Fruit fly (Drosophila melanogaster) whole organism, embryonic: ENCODE measurements around the gene CG5793.

Experiments used
- Abd-B ChIP-seq: fragments of 200-800 bp; sonication (Bioruptor generic); optimal IDR thresholded peaks from 2 replicates; lab custom pipeline; 2018; ENCODE audit warnings: missing biosample characterization, mild to moderate bottlenecking, missing genetic modification characterization, moderate library complexity
- Antp ChIP-seq: fragments of 200-800 bp; sonication (Bioruptor generic); optimal IDR thresholded peaks from 3 replicates; lab custom pipeline; 2016; ENCODE audit warnings: missing biosample characterization, missing genetic modification characterization
- Bgb ChIP-seq: fragments of 200-800 bp; sonication (Bioruptor generic); IDR thresholded peaks from 2 replicates; pipeline ENCODE4 v1.3.6; 2022; ENCODE audit warnings: missing biosample characterization, missing genetic modification characterization; ENCODE audit not compliant: partially characterized antibody
- Bteb2 ChIP-seq: fragments of 200-800 bp; sonication (Bioruptor generic); optimal IDR thresholded peaks from 2 replicates; lab custom pipeline; 2016; ENCODE audit warnings: missing biosample characterization, missing genetic modification characterization
- CG10267 ChIP-seq: fragments of 200-800 bp; sonication (Bioruptor generic); optimal IDR thresholded peaks from 2 replicates; lab custom pipeline; 2018; ENCODE audit warnings: missing biosample characterization, mild to moderate bottlenecking, missing genetic modification characterization, moderate library complexity
- CG12071 ChIP-seq: fragments of 200-800 bp; sonication (Bioruptor generic); optimal IDR thresholded peaks from 3 replicates; lab custom pipeline; 2018; ENCODE audit warnings: missing biosample characterization, mild to moderate bottlenecking, missing genetic modification characterization
- CG13123 ChIP-seq: fragments of 200-800 bp; sonication (Bioruptor generic); optimal IDR thresholded peaks from 2 replicates; lab custom pipeline; 2016; ENCODE audit warnings: missing biosample characterization, missing genetic modification characterization
- CG14441 ChIP-seq: fragments of 200-800 bp; sonication (Bioruptor generic); IDR thresholded peaks from 2 replicates; pipeline ENCODE4 v1.3.6; 2022; ENCODE audit warnings: missing biosample characterization, missing genetic modification characterization
- CG16863 ChIP-seq: fragments of 200-800 bp; sonication (Bioruptor generic); optimal IDR thresholded peaks from 3 replicates; lab custom pipeline; 2016; ENCODE audit warnings: missing biosample characterization, missing genetic modification characterization
- CG17328 ChIP-seq: fragments of 200-800 bp; sonication (Bioruptor generic); IDR thresholded peaks from 2 replicates; pipeline ENCODE4 v1.3.6; 2022; ENCODE audit warnings: missing biosample characterization, missing genetic modification characterization
- CG17612 ChIP-seq: fragments of 200-800 bp; sonication (Bioruptor generic); IDR thresholded peaks from 2 replicates; pipeline ENCODE4 v1.3.6; 2022; ENCODE audit warnings: missing biosample characterization, missing genetic modification characterization
- CG3407 ChIP-seq: fragments of 200-800 bp; sonication (Bioruptor generic); optimal IDR thresholded peaks from 2 replicates; lab custom pipeline; 2018; ENCODE audit warnings: missing biosample characterization, mild to moderate bottlenecking, missing genetic modification characterization
- CG6175 ChIP-seq: fragments of 200-800 bp; sonication (Bioruptor generic); IDR thresholded peaks from 3 replicates; pipeline ENCODE4 v1.3.6; 2022; ENCODE audit warnings: missing biosample characterization, missing genetic modification characterization
- CG6272 ChIP-seq: fragments of 200-800 bp; sonication (Bioruptor generic); IDR thresholded peaks from 2 replicates; pipeline ENCODE4 v1.3.6; 2022; ENCODE audit warnings: missing biosample characterization, missing genetic modification characterization
- CG8478 ChIP-seq: fragments of >200 bp; optimal IDR thresholded peaks from 2 replicates; lab custom pipeline; 2018
- CG8944 ChIP-seq: fragments of 200-800 bp; sonication (Bioruptor generic); optimal IDR thresholded peaks from 3 replicates; lab custom pipeline; 2016; ENCODE audit warnings: missing biosample characterization, missing genetic modification characterization
- Dek ChIP-seq: fragments of 200-800 bp; sonication (Bioruptor generic); optimal IDR thresholded peaks from 3 replicates; lab custom pipeline; 2019; ENCODE audit warnings: missing biosample characterization, mild to moderate bottlenecking, missing genetic modification characterization, moderate library complexity
- Dip2 ChIP-seq: fragments of 200-800 bp; sonication (Bioruptor generic); IDR thresholded peaks from 2 replicates; pipeline ENCODE4 v1.3.6; 2022; ENCODE audit warnings: missing biosample characterization, missing genetic modification characterization
- Dip3 ChIP-seq: fragments of 200-800 bp; sonication (Bioruptor generic); optimal IDR thresholded peaks from 3 replicates; lab custom pipeline; 2016; ENCODE audit warnings: missing biosample characterization, missing genetic modification characterization
- Dll ChIP-seq: fragments of 200-800 bp; sonication (Bioruptor generic); IDR thresholded peaks from 4 replicates; pipeline ENCODE4 v1.3.6; 2022; ENCODE audit warnings: missing biosample characterization, missing genetic modification characterization; ENCODE audit not compliant: partially characterized antibody
- Spps ChIP-seq: fragments of 200-800 bp; sonication (Bioruptor generic); optimal IDR thresholded peaks from 2 replicates; lab custom pipeline; 2018; ENCODE audit warnings: missing biosample characterization, mild to moderate bottlenecking, missing genetic modification characterization
- Trl ChIP-seq, 3 experiments: fragments of >200 bp in 2 of 3; fragments of 200-800 bp in 1 of 3; sonication (Bioruptor generic) in 1 of 3; optimal IDR thresholded peaks; 2 replicates in 1 of 3; 3 replicates in 2 of 3; lab custom pipeline; 2016 to 2017; ENCODE audit warnings: missing biosample characterization in 1 of 3, missing genetic modification characterization in 1 of 3
- Vsx1 ChIP-seq: fragments of 200-800 bp; sonication (Bioruptor generic); optimal IDR thresholded peaks from 2 replicates; lab custom pipeline; 2017; ENCODE audit warnings: missing biosample characterization, mild to moderate bottlenecking, missing genetic modification characterization, missing genetic modification reagents
- Xrp1 ChIP-seq: fragments of 200-800 bp; sonication (Bioruptor generic); IDR thresholded peaks from 2 replicates; pipeline ENCODE4 v1.3.6; 2022; ENCODE audit warnings: missing biosample characterization, missing genetic modification characterization
- ab ChIP-seq: fragments of 200-800 bp; sonication (Bioruptor generic); optimal IDR thresholded peaks from 2 replicates; lab custom pipeline; 2016; ENCODE audit warnings: missing biosample characterization, missing genetic modification characterization
- bbx ChIP-seq: fragments of 200-800 bp; sonication (Bioruptor generic); IDR thresholded peaks from 2 replicates; pipeline ENCODE4 v1.3.6; 2022; ENCODE audit warnings: missing biosample characterization, missing genetic modification characterization; ENCODE audit not compliant: partially characterized antibody
- bsh ChIP-seq, 2 experiments: fragments of 200-800 bp; sonication (Bioruptor generic); optimal IDR thresholded peaks; 2 replicates each; lab custom pipeline; 2017 to 2018; ENCODE audit warnings: mild to moderate bottlenecking in 2 of 2, missing biosample characterization in 2 of 2, missing genetic modification characterization in 2 of 2, moderate library complexity in 1 of 2
- caup ChIP-seq: fragments of 200-800 bp; sonication (Bioruptor generic); optimal IDR thresholded peaks from 3 replicates; lab custom pipeline; 2017; ENCODE audit warnings: missing biosample characterization, mild to moderate bottlenecking, missing genetic modification characterization, moderate library complexity; ENCODE audit not compliant: severe bottlenecking
- corto ChIP-seq: fragments of 200-800 bp; sonication (Bioruptor generic); optimal IDR thresholded peaks from 2 replicates; lab custom pipeline; 2016; ENCODE audit warnings: missing biosample characterization, mild to moderate bottlenecking, missing genetic modification characterization, moderate library complexity
- croc ChIP-seq: fragments of 200-800 bp; sonication (Bioruptor generic); conservative IDR thresholded peaks from 3 replicates; pipeline ENCODE4 v1.3.6; 2022; ENCODE audit warnings: missing biosample characterization, missing genetic modification characterization
- danr ChIP-seq: fragments of 200-800 bp; sonication (Bioruptor generic); IDR thresholded peaks from 2 replicates; pipeline ENCODE4 v1.3.6; 2022; ENCODE audit warnings: missing biosample characterization, missing genetic modification characterization
- fd96Cb ChIP-seq: fragments of 200-800 bp; sonication (Bioruptor generic); optimal IDR thresholded peaks from 2 replicates; lab custom pipeline; 2018; ENCODE audit warnings: missing biosample characterization, mild to moderate bottlenecking, missing genetic modification characterization, moderate library complexity
- gsb-n ChIP-seq: fragments of 200-800 bp; sonication (Bioruptor generic); optimal IDR thresholded peaks from 3 replicates; lab custom pipeline; 2018; ENCODE audit warnings: missing biosample characterization, mild to moderate bottlenecking, missing genetic modification characterization
- gt ChIP-seq: fragments of 200-800 bp; sonication (Bioruptor generic); IDR thresholded peaks from 2 replicates; pipeline ENCODE4 v1.3.6; 2022; ENCODE audit warnings: missing biosample characterization, missing genetic modification characterization
- hth ChIP-seq: fragments of >200 bp; optimal IDR thresholded peaks from 2 replicates; lab custom pipeline; 2017; ENCODE audit warnings: inconsistent platforms
- jing ChIP-seq: fragments of 200-800 bp; sonication (Bioruptor generic); optimal IDR thresholded peaks from 2 replicates; lab custom pipeline; 2018; ENCODE audit warnings: missing biosample characterization, mild to moderate bottlenecking, missing genetic modification characterization
- lbe ChIP-seq: fragments of 200-800 bp; sonication (Bioruptor generic); optimal IDR thresholded peaks from 2 replicates; lab custom pipeline; 2016; ENCODE audit warnings: missing biosample characterization, mild to moderate bottlenecking, missing genetic modification characterization
- nom ChIP-seq: fragments of 200-800 bp; sonication (Bioruptor generic); optimal IDR thresholded peaks from 2 replicates; lab custom pipeline; 2017; ENCODE audit warnings: missing biosample characterization, missing genetic modification characterization, mild to moderate bottlenecking, moderate library complexity, missing genetic modification reagents
- pan ChIP-seq, 4 experiments: fragments of >200 bp in 3 of 4; fragments of 200-800 bp in 1 of 4; sonication (Bioruptor generic) in 1 of 4; optimal IDR thresholded peaks in 3 of 4; IDR thresholded peaks in 1 of 4; 2 replicates each; pipeline versions ENCODE4 v1.3.6 to Lab custom; 2017 to 2022; ENCODE audit warnings: missing biosample characterization in 2 of 4, missing genetic modification characterization in 2 of 4, mixed read lengths in 1 of 4
- pita ChIP-seq: fragments of 200-800 bp; sonication (Bioruptor generic); optimal IDR thresholded peaks from 2 replicates; lab custom pipeline; 2017; ENCODE audit warnings: missing biosample characterization, mild to moderate bottlenecking, missing genetic modification characterization
- prd ChIP-seq, 3 experiments: fragments of >200 bp in 2 of 3; fragments of 200-800 bp in 1 of 3; sonication (Bioruptor generic) in 1 of 3; optimal IDR thresholded peaks in 2 of 3; IDR thresholded peaks in 1 of 3; 2 replicates in 2 of 3; 3 replicates in 1 of 3; pipeline versions ENCODE4 v1.3.6 to Lab custom; 2017 to 2022; ENCODE audit warnings: missing biosample characterization in 1 of 3, missing genetic modification characterization in 1 of 3
- psq ChIP-seq: fragments of 200-800 bp; sonication (Bioruptor generic); optimal IDR thresholded peaks from 2 replicates; lab custom pipeline; 2017; ENCODE audit warnings: missing biosample characterization, missing genetic modification characterization
- rib ChIP-seq: fragments of 200-800 bp; sonication (Bioruptor generic); IDR thresholded peaks from 2 replicates; pipeline ENCODE4 v1.3.6; 2022; ENCODE audit warnings: missing biosample characterization, missing genetic modification characterization
- sna ChIP-seq: fragments of 200-800 bp; sonication (Bioruptor generic); IDR thresholded peaks from 2 replicates; pipeline ENCODE4 v1.3.6; 2022; ENCODE audit warnings: missing biosample characterization, missing genetic modification characterization; ENCODE audit not compliant: partially characterized antibody
- sob ChIP-seq: fragments of 200-800 bp; sonication (Bioruptor generic); IDR thresholded peaks from 2 replicates; pipeline ENCODE4 v1.3.6; 2022; ENCODE audit warnings: missing biosample characterization, missing genetic modification characterization
- trh ChIP-seq: fragments of 200-800 bp; sonication (Bioruptor generic); optimal IDR thresholded peaks from 2 replicates; lab custom pipeline; 2016; ENCODE audit warnings: missing biosample characterization, missing genetic modification characterization
- yki ChIP-seq: fragments of >200 bp; optimal IDR thresholded peaks from 3 replicates; lab custom pipeline; 2018

CG5793 gene

dm6 chr3R:21151090-21151870, 23.9 kb downstream of the CG5793 start (continued):
- TF ChIP-seq CG13123 (GFP tag; lab: Kevin White, UChicago) (peak; percentile 2), Vsx1 (GFP tag; lab: Kevin White, UChicago) (no peak), pan (optimal IDR thresholded peaks at IDR 0.05; lab: Kevin White, UChicago) (no peak), pan (GFP tag; optimal IDR thresholded peaks at IDR 0.05 in 1 of 2, IDR thresholded peaks at IDR 0.05 in 1 of 2) (peak in 1 of 2 experiments; percentile 79), CG12071 (peak; percentile 50), CG17328 (GFP tag; lab: Robert Waterston, UW) (peak; percentile 66), CG17612 (GFP tag; lab: Robert Waterston, UW) (0 out of 2 replicates have a peak, but pooled peaks have one; percentile 36), gsb-n (tag; lab: Kevin White, UChicago) (no peak), CG6272 (GFP tag; lab: Robert Waterston, UW) (no peak), hth (lab: Kevin White, UChicago) (no peak), CG16863 (GFP tag; lab: Kevin White, UChicago) (peak; percentile 6), CG10267 (peak; percentile 42), CG3407 (no peak), croc (no peak), Dip3 (GFP tag; lab: Kevin White, UChicago) (peak; percentile 9), Dek (tag; lab: Kevin White, UChicago) (peak; percentile 42), Xrp1 (GFP tag; lab: Robert Waterston, UW) (peak; percentile 56), caup (GFP tag; lab: Kevin White, UChicago) (peak; percentile 55), Abd-B (peak; percentile 6)
- TF ChIP-seq, all 482 proteins: peak for 210

dm6 chr3R:21152856-21153278, 25.5 kb downstream of the CG5793 start:
- no peak for TF ChIP-seq Abd-B
- TF ChIP-seq sob (GFP tag; lab: Robert Waterston, UW) = no peak
- no peak for TF ChIP-seq jing (GFP tag; lab: Kevin White, UChicago)
- TF ChIP-seq Dip2 (GFP tag; lab: Robert Waterston, UW) = no peak
- no peak for TF ChIP-seq danr
- TF ChIP-seq nom (GFP tag; lab: Kevin White, UChicago) = peak; percentile 98
- TF ChIP-seq gt = no peak
- no peak for TF ChIP-seq rib (GFP tag; lab: Robert Waterston, UW)
- no peak for TF ChIP-seq ab (GFP tag; lab: Kevin White, UChicago)
- TF ChIP-seq Spps = no peak
- no peak for TF ChIP-seq CG8478 (lab: Kevin White, UChicago)
- no peak for TF ChIP-seq CG6175 (GFP tag; lab: Robert Waterston, UW)
- TF ChIP-seq Bgb (GFP tag; lab: Robert Waterston, UW) = no peak
- peak; percentile 76 for TF ChIP-seq corto (GFP tag; lab: Kevin White, UChicago)
- TF ChIP-seq CG8944 (GFP tag; lab: Kevin White, UChicago) = no peak
- TF ChIP-seq Trl (optimal IDR thresholded peaks at IDR 0.05; lab: Kevin White, UChicago) = peak; percentile 73 to 79
- TF ChIP-seq Trl (GFP tag; optimal IDR thresholded peaks at IDR 0.05; lab: Kevin White, UChicago) = no peak
- no peak for TF ChIP-seq bbx
- no peak for TF ChIP-seq pan (optimal IDR thresholded peaks at IDR 0.05; lab: Kevin White, UChicago)
- no peak for TF ChIP-seq pan (GFP tag; optimal IDR thresholded peaks at IDR 0.05 in 1 of 2, IDR thresholded peaks at IDR 0.05 in 1 of 2)
- peak; percentile 51 for TF ChIP-seq yki (lab: Kevin White, UChicago)
- no peak for TF ChIP-seq trh (GFP tag; lab: Kevin White, UChicago)
- TF ChIP-seq fd96Cb (tag; lab: Kevin White, UChicago) = no peak
- TF ChIP-seq Dll (GFP tag; lab: Robert Waterston, UW) = peak; percentile 38; the same call in 1 of the 4 replicates
- no peak for TF ChIP-seq Bteb2 (GFP tag; lab: Kevin White, UChicago)
- peak; percentile 72 for TF ChIP-seq lbe (GFP tag; lab: Kevin White, UChicago)
- TF ChIP-seq Antp (GFP tag; lab: Kevin White, UChicago) = no peak
- TF ChIP-seq pita (GFP tag; lab: Kevin White, UChicago) = no peak
- no peak for TF ChIP-seq psq (GFP tag; lab: Kevin White, UChicago)
- TF ChIP-seq CG14441 (GFP tag; lab: Robert Waterston, UW) = no peak
- TF ChIP-seq sna (GFP tag; lab: Robert Waterston, UW) = peak; percentile 23; the same call in 1 of the 2 replicates
- no peak for TF ChIP-seq prd (optimal IDR thresholded peaks at IDR 0.05; lab: Kevin White, UChicago)
- no peak for TF ChIP-seq prd (GFP tag; IDR thresholded peaks at IDR 0.05; lab: Robert Waterston, UW)
- TF ChIP-seq bsh (GFP tag; optimal IDR thresholded peaks at IDR 0.05; lab: Kevin White, UChicago) = peak in 1 of 2 experiments; percentile 96
